Fruit fly (Drosophila melanogaster) whole organism, adult: ENCODE results near the gene CG32069.

Source experiments
- CG11617 ChIP-seq: fragments of 200-800 bp; sonication (Bioruptor generic); optimal IDR thresholded peaks from 2 replicates; lab custom pipeline; 2017; ENCODE audit warnings: mild to moderate bottlenecking, missing biosample characterization, missing genetic modification reagents, missing genetic modification characterization
- CG12768 ChIP-seq: fragments of 200-800 bp; sonication (Bioruptor generic); optimal IDR thresholded peaks from 2 replicates; lab custom pipeline; 2017; ENCODE audit warnings: missing biosample characterization, missing genetic modification characterization, mild to moderate bottlenecking, moderate library complexity, missing genetic modification reagents
- CG14711 ChIP-seq: fragments of 200-800 bp; sonication (Bioruptor generic); optimal IDR thresholded peaks from 2 replicates; lab custom pipeline; 2018; ENCODE audit warnings: missing biosample characterization, mild to moderate bottlenecking, missing genetic modification characterization, moderate library complexity
- CG1620 ChIP-seq: fragments of 200-800 bp; sonication (Bioruptor generic); optimal IDR thresholded peaks from 2 replicates; lab custom pipeline; 2016; ENCODE audit warnings: missing biosample characterization, missing genetic modification characterization
- CG33017 ChIP-seq: fragments of 200-800 bp; sonication (Bioruptor generic); optimal IDR thresholded peaks from 2 replicates; lab custom pipeline; 2018; ENCODE audit warnings: missing biosample characterization, mild to moderate bottlenecking, missing genetic modification characterization, moderate library complexity
- CG5204 ChIP-seq: fragments of 200-800 bp; sonication (Bioruptor generic); optimal IDR thresholded peaks from 2 replicates; lab custom pipeline; 2016; ENCODE audit warnings: missing biosample characterization, missing genetic modification characterization
- CG7045 ChIP-seq: fragments of 200-800 bp; sonication (Bioruptor generic); optimal IDR thresholded peaks from 2 replicates; lab custom pipeline; 2017; ENCODE audit warnings: missing biosample characterization, mild to moderate bottlenecking, missing genetic modification characterization
- CG7101 ChIP-seq: fragments of 200-800 bp; sonication (Bioruptor generic); optimal IDR thresholded peaks from 2 replicates; lab custom pipeline; 2018; ENCODE audit warnings: missing biosample characterization, mild to moderate bottlenecking, missing genetic modification characterization, moderate library complexity
- Clk ChIP-seq: fragments of 200-800 bp; sonication (Bioruptor generic); optimal IDR thresholded peaks from 2 replicates; lab custom pipeline; 2017; ENCODE audit warnings: missing biosample characterization, missing genetic modification characterization
- Crg-1 ChIP-seq: fragments of 200-800 bp; sonication (Bioruptor generic); optimal IDR thresholded peaks from 2 replicates; lab custom pipeline; 2016; ENCODE audit warnings: missing biosample characterization, missing genetic modification characterization
- Hr96 ChIP-seq: fragments of 200-800 bp; sonication (Bioruptor generic); optimal IDR thresholded peaks from 2 replicates; lab custom pipeline; 2016; ENCODE audit warnings: missing biosample characterization, missing genetic modification characterization
- Mnt ChIP-seq: fragments of 200-800 bp; sonication (Bioruptor generic); optimal IDR thresholded peaks from 2 replicates; lab custom pipeline; 2016; ENCODE audit warnings: missing biosample characterization, mild to moderate bottlenecking, missing genetic modification characterization
- bab1 ChIP-seq: fragments of 200-800 bp; sonication (Bioruptor generic); optimal IDR thresholded peaks from 3 replicates; lab custom pipeline; 2019; ENCODE audit warnings: missing biosample characterization, mild to moderate bottlenecking, missing genetic modification characterization, moderate library complexity
- cic ChIP-seq: fragments of 200-800 bp; sonication (Bioruptor generic); optimal IDR thresholded peaks from 2 replicates; lab custom pipeline; 2017; ENCODE audit warnings: missing biosample characterization, mild to moderate bottlenecking, missing genetic modification characterization, moderate library complexity
- cnc ChIP-seq, 2 experiments: fragments of >200 bp; optimal IDR thresholded peaks; 2 replicates each; lab custom pipeline; 2017
- kay ChIP-seq: fragments of 200-800 bp; sonication (Bioruptor generic); peaks from one replicate; lab custom pipeline; 2016; ENCODE audit warnings: missing biosample characterization, missing genetic modification characterization, borderline replicate concordance
- ovo ChIP-seq: fragments of 200-800 bp; sonication (Bioruptor generic); optimal IDR thresholded peaks from 2 replicates; lab custom pipeline; 2016; ENCODE audit warnings: missing biosample characterization, missing genetic modification characterization
- pad ChIP-seq: fragments of 200-800 bp; sonication (Bioruptor generic); optimal IDR thresholded peaks from 3 replicates; lab custom pipeline; 2017; ENCODE audit warnings: missing biosample characterization, missing genetic modification characterization, mild to moderate bottlenecking, moderate library complexity, missing genetic modification reagents
- tj ChIP-seq: fragments of 200-800 bp; sonication (Bioruptor generic); optimal IDR thresholded peaks from 3 replicates; lab custom pipeline; 2017; ENCODE audit warnings: missing biosample characterization, mild to moderate bottlenecking, missing genetic modification characterization, moderate library complexity
- toe ChIP-seq: fragments of 200-800 bp; sonication (Bioruptor generic); optimal IDR thresholded peaks from 2 replicates; lab custom pipeline; 2016; ENCODE audit warnings: missing biosample characterization, missing genetic modification characterization

Gene CG32069

dm6 chr3L:11097982-11098663, 35.7 kb upstream of the CG32069 start, which contains the start of the genes Irbp18 and APP-BP1:
Gene Irbp18 (minus strand): TSS chr3L:11098186.
Gene APP-BP1 (plus strand): TSS chr3L:11098412.
- TF ChIP-seq CG7101 (tag; lab: Kevin White, UChicago) (peak; percentile 92), Clk (GFP tag; lab: Kevin White, UChicago) (peak; percentile 85), cic (peak; percentile 71), pad (GFP tag; lab: Kevin White, UChicago) (peak; percentile 89), kay (GFP tag; lab: Kevin White, UChicago) (peak; percentile 97), CG5204 (peak; percentile 96), Hr96 (GFP tag; lab: Kevin White, UChicago) (peak; percentile 92), CG14711 (tag; lab: Kevin White, UChicago) (peak; percentile 88), cnc (optimal IDR thresholded peaks at IDR 0.05; lab: Kevin White, UChicago) (no peak), CG33017 (tag; lab: Kevin White, UChicago) (peak; percentile 86), CG7045 (GFP tag; lab: Kevin White, UChicago) (peak; percentile 93), CG11617 (GFP tag; lab: Kevin White, UChicago) (peak; percentile 97), ovo (peak; percentile 84), tj (peak; percentile 80), toe (GFP tag; lab: Kevin White, UChicago) (peak; percentile 96), Mnt (GFP tag; lab: Kevin White, UChicago) (peak; percentile 89), CG1620 (GFP tag; lab: Kevin White, UChicago) (peak; percentile 96), bab1 (peak; percentile 95), Crg-1 (GFP tag; lab: Kevin White, UChicago) (peak; percentile 98), CG12768 (peak; percentile 96)

- TF ChIP-seq CG1620 (GFP tag; lab: Kevin White, UChicago), result peak; percentile 8
- peak; percentile 46 for TF ChIP-seq tj
- TF ChIP-seq CG12768, result peak; percentile 43
- no peak for TF ChIP-seq Clk (GFP tag; lab: Kevin White, UChicago)
- peak; percentile 29 for TF ChIP-seq CG7101 (tag; lab: Kevin White, UChicago)
- TF ChIP-seq Mnt (GFP tag; lab: Kevin White, UChicago), result peak; percentile 53
- TF ChIP-seq bab1, result peak; percentile 64
- TF ChIP-seq Crg-1 (GFP tag; lab: Kevin White, UChicago), result peak; percentile 54
- no peak for TF ChIP-seq cnc (optimal IDR thresholded peaks at IDR 0.05; lab: Kevin White, UChicago)
- TF ChIP-seq cic, result peak; percentile 33
These were observed 33.9 kb upstream of the CG32069 start, which contains the start of the genes CG46439, Iyd and CG33947 for dm6 chr3L:11096195-11096908. Gene CG46439 (minus strand): TSS chr3L:11096245. Gene Iyd (minus strand): TSS chr3L:11096245. Gene CG33947 (plus strand): TSS chr3L:11096496.

dm6 chr3L:11094279-11094678, 31.9 kb upstream of the CG32069 start:
- TF ChIP-seq CG5204, result no peak
- no peak for TF ChIP-seq ovo
- TF ChIP-seq pad (GFP tag; lab: Kevin White, UChicago), result no peak
- TF ChIP-seq cic, result no peak
- no peak for TF ChIP-seq CG7045 (GFP tag; lab: Kevin White, UChicago)
- TF ChIP-seq toe (GFP tag; lab: Kevin White, UChicago), result no peak
- no peak for TF ChIP-seq kay (GFP tag; lab: Kevin White, UChicago)
- TF ChIP-seq cnc (optimal IDR thresholded peaks at IDR 0.05; lab: Kevin White, UChicago), result no peak
- no peak for TF ChIP-seq CG14711 (tag; lab: Kevin White, UChicago)
- no peak for TF ChIP-seq tj

dm6 chr3L:11093046-11093520, 30.7 kb upstream of the CG32069 start, which contains the start of gene JIL-1:
Gene JIL-1 (minus strand): TSS chr3L:11093193.
- TF ChIP-seq CG14711 (tag; lab: Kevin White, UChicago) (peak; percentile 47), CG33017 (tag; lab: Kevin White, UChicago) (peak; percentile 66), pad (GFP tag; lab: Kevin White, UChicago) (peak; percentile 75), CG12768 (peak; percentile 76), CG7045 (GFP tag; lab: Kevin White, UChicago) (peak; percentile 55), cic (no peak), bab1 (peak; percentile 80), Crg-1 (GFP tag; lab: Kevin White, UChicago) (peak; percentile 86), CG7101 (tag; lab: Kevin White, UChicago) (peak; percentile 82), CG11617 (GFP tag; lab: Kevin White, UChicago) (peak; percentile 7), toe (GFP tag; lab: Kevin White, UChicago) (peak; percentile 75), Clk (GFP tag; lab: Kevin White, UChicago) (peak; percentile 67), Mnt (GFP tag; lab: Kevin White, UChicago) (peak; percentile 78), CG1620 (GFP tag; lab: Kevin White, UChicago) (peak; percentile 83), tj (no peak), Hr96 (GFP tag; lab: Kevin White, UChicago) (peak; percentile 73), ovo (peak; percentile 57), kay (GFP tag; lab: Kevin White, UChicago) (peak; percentile 90), CG5204 (peak; percentile 69), cnc (optimal IDR thresholded peaks at IDR 0.05; lab: Kevin White, UChicago) (no peak)

- no peak for TF ChIP-seq CG7101 (tag; lab: Kevin White, UChicago)
- TF ChIP-seq CG11617 (GFP tag; lab: Kevin White, UChicago), result no peak
- TF ChIP-seq cic, result peak; percentile 3
- TF ChIP-seq pad (GFP tag; lab: Kevin White, UChicago), result no peak
- no peak for TF ChIP-seq Hr96 (GFP tag; lab: Kevin White, UChicago)
- TF ChIP-seq CG5204, result no peak
- no peak for TF ChIP-seq kay (GFP tag; lab: Kevin White, UChicago)
- TF ChIP-seq CG1620 (GFP tag; lab: Kevin White, UChicago), result no peak
These were observed 30.2 kb upstream of the CG32069 start for dm6 chr3L:11092610-11092961.
